Worm (Caenorhabditis elegans): Measurements from ENCODE around the gene W03H9.1.

Gene W03H9.1

ce11 chrII:14165430-14165929 is 15.5 kb upstream of the W03H9.1 start:
- TF ChIP-seq ztf-23 (GFP tag; IDR thresholded peaks at IDR 0.05) (no peak), T22C8.4 (GFP tag; IDR thresholded peaks at IDR 0.05) (no peak), med-1 (GFP tag; optimal IDR thresholded peaks at IDR 0.05; ENCODE audit: insufficient read depth) (no peak), ref-1 (GFP tag; conservative IDR thresholded peaks at IDR 0.05) (no peak)

ce11 chrII:14155259-14156023 is 5.5 kb upstream of the W03H9.1 start, which contains the start of the genes rpl-43 and xrn-2:
rpl-43 (plus strand) TSS chrII:14155294.
xrn-2 (plus strand) TSS chrII:14155768.
- no peak for TF ChIP-seq ztf-23 (GFP tag; IDR thresholded peaks at IDR 0.05)
- TF ChIP-seq klf-2 (GFP tag; conservative IDR thresholded peaks at IDR 0.05) = no peak
- TF ChIP-seq med-1 (GFP tag; optimal IDR thresholded peaks at IDR 0.05; ENCODE audit: insufficient read depth) = no peak
- TF ChIP-seq ztf-29 (GFP tag; IDR thresholded peaks at IDR 0.05) = no peak
- TF ChIP-seq T22C8.4 (GFP tag; IDR thresholded peaks at IDR 0.05) = no peak
- no peak for TF ChIP-seq flt-1 (GFP tag; IDR thresholded peaks at IDR 0.05)
- TF ChIP-seq ref-1 (GFP tag; conservative IDR thresholded peaks at IDR 0.05) = no peak
- no peak for TF ChIP-seq cog-1 (tag; optimal IDR thresholded peaks at IDR 0.05)
- TF ChIP-seq tab-1 (GFP tag; IDR thresholded peaks at IDR 0.05) = no peak

ce11 chrII:14154357-14154756 is 4.4 kb upstream of the W03H9.1 start, which contains the start of gene Y48B6A.1:
Y48B6A.1 (minus strand) TSS chrII:14154373.
- TF ChIP-seq med-1 (GFP tag; optimal IDR thresholded peaks at IDR 0.05; ENCODE audit: insufficient read depth) = no peak
- peak; percentile 74 for TF ChIP-seq cog-1 (tag; optimal IDR thresholded peaks at IDR 0.05)
- TF ChIP-seq tab-1 (GFP tag; IDR thresholded peaks at IDR 0.05) = peak; percentile 28; the same call in 1 of the 2 replicates
- TF ChIP-seq klf-2 (GFP tag; conservative IDR thresholded peaks at IDR 0.05) = peak; percentile 79
- peak; percentile 92 for TF ChIP-seq ztf-23 (GFP tag; IDR thresholded peaks at IDR 0.05)
- 0 out of 2 replicates have a peak, but pooled peaks have one; percentile 11 for TF ChIP-seq T22C8.4 (GFP tag; IDR thresholded peaks at IDR 0.05)
- peak; percentile 88 for TF ChIP-seq flt-1 (GFP tag; IDR thresholded peaks at IDR 0.05)
- no peak for TF ChIP-seq ref-1 (GFP tag; conservative IDR thresholded peaks at IDR 0.05)
- peak; percentile 22; the same call in 1 of the 2 replicates for TF ChIP-seq ztf-29 (GFP tag; IDR thresholded peaks at IDR 0.05)

- TF ChIP-seq tab-1 (GFP tag; IDR thresholded peaks at IDR 0.05) = no peak
- TF ChIP-seq klf-2 (GFP tag; conservative IDR thresholded peaks at IDR 0.05) = no peak
- no peak for TF ChIP-seq med-1 (GFP tag; optimal IDR thresholded peaks at IDR 0.05; ENCODE audit: insufficient read depth)
- TF ChIP-seq T22C8.4 (GFP tag; IDR thresholded peaks at IDR 0.05) = no peak
- TF ChIP-seq flt-1 (GFP tag; IDR thresholded peaks at IDR 0.05) = no peak
- TF ChIP-seq ref-1 (GFP tag; conservative IDR thresholded peaks at IDR 0.05) = no peak
- TF ChIP-seq ztf-29 (GFP tag; IDR thresholded peaks at IDR 0.05) = no peak
- TF ChIP-seq ztf-23 (GFP tag; IDR thresholded peaks at IDR 0.05) = no peak
- no peak for TF ChIP-seq cog-1 (tag; optimal IDR thresholded peaks at IDR 0.05)
Observed at ce11 chrII:14152274-14152673, 2.3 kb upstream of the W03H9.1 start.

DNA sequence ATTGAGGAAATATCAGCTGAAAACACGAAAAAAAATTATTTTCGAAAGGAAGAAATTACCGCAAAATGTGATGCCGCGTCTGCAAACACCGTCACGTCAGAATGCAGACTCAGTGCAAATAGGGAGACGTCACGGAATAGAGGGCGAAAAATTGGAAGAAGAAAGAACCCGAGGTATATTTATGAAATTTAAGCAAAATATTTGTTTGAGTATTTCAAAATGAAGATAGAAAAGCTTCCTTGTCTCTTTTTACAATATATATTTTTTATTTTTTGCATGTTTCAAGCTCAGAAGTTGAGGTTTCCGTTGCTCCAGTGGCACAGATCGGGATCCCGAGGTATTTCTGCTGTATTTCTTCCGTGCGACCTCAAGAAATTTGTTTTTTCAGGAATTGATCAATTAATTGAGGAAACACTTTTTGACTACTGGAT is 6.1 kb downstream of the W03H9.1 start, which contains the start of gene W03H9.2:
W03H9.2 (minus strand) TSS at position 32 of the 431 bp plus-strand sequence.
- TF ChIP-seq T22C8.4 (GFP tag; IDR thresholded peaks at IDR 0.05) (no peak), ztf-23 (GFP tag; IDR thresholded peaks at IDR 0.05) (peak; percentile 80), flt-1 (GFP tag; IDR thresholded peaks at IDR 0.05) (peak; percentile 66), ztf-29 (GFP tag; IDR thresholded peaks at IDR 0.05) (0 out of 2 replicates have a peak, but pooled peaks have one; percentile 56), tab-1 (GFP tag; IDR thresholded peaks at IDR 0.05) (no peak), cog-1 (tag; optimal IDR thresholded peaks at IDR 0.05) (peak; percentile 92), ref-1 (GFP tag; conservative IDR thresholded peaks at IDR 0.05) (no peak), med-1 (GFP tag; optimal IDR thresholded peaks at IDR 0.05; ENCODE audit: insufficient read depth) (no peak), klf-2 (GFP tag; conservative IDR thresholded peaks at IDR 0.05) (peak; percentile 78)

DNA sequence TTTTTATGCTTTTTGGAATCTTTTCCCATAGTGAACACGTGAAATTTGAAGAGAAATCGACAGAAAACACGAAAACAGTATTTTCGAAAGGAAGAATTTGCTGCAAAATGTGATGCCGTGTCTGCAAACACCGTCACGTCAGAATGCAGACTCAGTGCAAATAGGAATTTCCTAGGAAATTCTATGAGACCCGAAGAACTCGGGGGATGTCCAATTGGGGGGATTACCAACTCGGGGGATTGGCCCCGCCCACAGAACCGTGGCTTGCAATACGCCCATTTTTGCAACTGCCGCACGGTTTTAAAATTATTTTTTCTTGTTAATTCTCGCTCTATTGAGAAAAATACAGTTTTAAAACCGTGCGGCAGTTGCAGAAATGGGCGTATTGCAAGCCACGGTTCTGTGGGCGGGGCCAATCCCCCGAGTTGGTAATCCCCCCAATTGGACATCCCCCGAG is 7.8 kb downstream of the W03H9.1 start, which contains the start of gene cacn-1:
cacn-1 (minus strand) TSS at position 51 of the 457 bp plus-strand sequence.
- TF ChIP-seq ztf-23 (GFP tag; IDR thresholded peaks at IDR 0.05) (peak; percentile 80), tab-1 (GFP tag; IDR thresholded peaks at IDR 0.05) (0 out of 2 replicates have a peak, but pooled peaks have one; percentile 45), klf-2 (GFP tag; conservative IDR thresholded peaks at IDR 0.05) (0 out of 2 replicates have a peak, but pooled peaks have one; percentile 43), flt-1 (GFP tag; IDR thresholded peaks at IDR 0.05) (0 out of 2 replicates have a peak, but pooled peaks have one; percentile 9), ztf-29 (GFP tag; IDR thresholded peaks at IDR 0.05) (peak; percentile 27; the same call in 1 of the 2 replicates)

DNA sequence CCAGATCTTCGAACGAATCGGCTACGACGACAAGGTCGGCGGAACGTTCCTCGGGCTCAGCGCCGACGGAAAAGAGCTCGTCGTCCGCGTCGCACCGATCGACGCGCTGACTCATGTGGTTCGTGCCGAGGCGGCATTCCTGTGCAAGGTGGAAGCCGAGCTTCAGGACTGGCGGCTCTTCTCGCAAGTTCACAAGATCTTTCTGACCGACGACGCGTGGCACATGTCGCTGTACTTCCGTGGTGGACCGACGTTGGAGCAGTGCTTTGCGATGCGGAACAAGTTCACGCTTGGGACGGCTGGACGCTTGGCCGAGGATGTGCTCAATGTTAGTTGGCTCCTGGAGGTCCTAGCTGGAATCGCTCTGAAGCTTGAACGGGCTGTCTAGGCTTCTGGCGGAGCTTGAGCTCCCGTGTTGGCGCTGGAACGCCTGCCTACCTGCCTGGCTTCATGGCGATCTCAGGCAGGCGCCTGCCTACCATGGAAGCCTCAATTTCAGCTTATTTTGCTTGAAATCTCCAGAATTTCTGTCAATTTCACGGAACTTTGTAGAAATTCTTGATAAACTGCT is 11.0 kb downstream of the W03H9.1 start:
- TF ChIP-seq ref-1 (GFP tag; conservative IDR thresholded peaks at IDR 0.05) (no peak), med-1 (GFP tag; optimal IDR thresholded peaks at IDR 0.05; ENCODE audit: insufficient read depth) (no peak), ztf-23 (GFP tag; IDR thresholded peaks at IDR 0.05) (no peak), tab-1 (GFP tag; IDR thresholded peaks at IDR 0.05) (no peak), flt-1 (GFP tag; IDR thresholded peaks at IDR 0.05) (no peak), T22C8.4 (GFP tag; IDR thresholded peaks at IDR 0.05) (no peak)

ce11 chrII:14137538-14137937 is 12.4 kb downstream of the W03H9.1 start, which contains the start of gene K09E4.1:
K09E4.1 (plus strand) TSS chrII:14137838.
- TF ChIP-seq flt-1 (GFP tag; IDR thresholded peaks at IDR 0.05) (no peak), cog-1 (tag; optimal IDR thresholded peaks at IDR 0.05) (no peak), ref-1 (GFP tag; conservative IDR thresholded peaks at IDR 0.05) (no peak), T22C8.4 (GFP tag; IDR thresholded peaks at IDR 0.05) (no peak), ztf-23 (GFP tag; IDR thresholded peaks at IDR 0.05) (no peak), tab-1 (GFP tag; IDR thresholded peaks at IDR 0.05) (no peak), ztf-29 (GFP tag; IDR thresholded peaks at IDR 0.05) (no peak), med-1 (GFP tag; optimal IDR thresholded peaks at IDR 0.05; ENCODE audit: insufficient read depth) (no peak), klf-2 (GFP tag; conservative IDR thresholded peaks at IDR 0.05) (no peak)

ce11 chrII:14136302-14136701 is 13.6 kb downstream of the W03H9.1 start:
- TF ChIP-seq ztf-23 (GFP tag; IDR thresholded peaks at IDR 0.05) (no peak), tab-1 (GFP tag; IDR thresholded peaks at IDR 0.05) (no peak), klf-2 (GFP tag; conservative IDR thresholded peaks at IDR 0.05) (no peak), ref-1 (GFP tag; conservative IDR thresholded peaks at IDR 0.05) (no peak), med-1 (GFP tag; optimal IDR thresholded peaks at IDR 0.05; ENCODE audit: insufficient read depth) (no peak), T22C8.4 (GFP tag; IDR thresholded peaks at IDR 0.05) (no peak), cog-1 (tag; optimal IDR thresholded peaks at IDR 0.05) (no peak), flt-1 (GFP tag; IDR thresholded peaks at IDR 0.05) (no peak), ztf-29 (GFP tag; IDR thresholded peaks at IDR 0.05) (no peak)
